Fruit fly (Drosophila melanogaster) whole organism, embryonic: ENCODE measurements around the gene Herc4.
A peak's percentile ranks its signal among the peaks of the same experiment; 100 is the strongest.

Source experiments
- CG10147 ChIP-seq: fragments of 200-800 bp; sonication (Bioruptor generic); optimal IDR thresholded peaks from 2 replicates; lab custom pipeline; 2019; ENCODE audit warnings: missing biosample characterization, mild to moderate bottlenecking, missing genetic modification characterization, moderate library complexity
- CG10267 ChIP-seq: fragments of 200-800 bp; sonication (Bioruptor generic); optimal IDR thresholded peaks from 2 replicates; lab custom pipeline; 2018; ENCODE audit warnings: missing biosample characterization, mild to moderate bottlenecking, missing genetic modification characterization, moderate library complexity
- CG10565 ChIP-seq: fragments of 200-800 bp; sonication (Bioruptor generic); optimal IDR thresholded peaks from 3 replicates; lab custom pipeline; 2016; ENCODE audit warnings: missing biosample characterization, mild to moderate bottlenecking, missing genetic modification characterization
- CG10959 ChIP-seq: fragments of 200-800 bp; sonication (Bioruptor generic); IDR thresholded peaks from 2 replicates; pipeline ENCODE4 v1.3.6; 2022; ENCODE audit warnings: missing biosample characterization, missing genetic modification characterization
- CG11247 ChIP-seq: fragments of 200-800 bp; sonication (Bioruptor generic); IDR thresholded peaks from 2 replicates; pipeline ENCODE4 v1.3.6; 2022; ENCODE audit warnings: missing biosample characterization, missing genetic modification characterization
- CG11456 ChIP-seq: fragments of 200-800 bp; sonication (Bioruptor generic); IDR thresholded peaks from 3 replicates; pipeline ENCODE4 v1.3.6; 2022; ENCODE audit warnings: missing biosample characterization, missing genetic modification characterization
- CG11560 ChIP-seq: fragments of 200-800 bp; sonication (Bioruptor generic); IDR thresholded peaks from 3 replicates; pipeline ENCODE4 v1.3.6; 2022; ENCODE audit warnings: missing biosample characterization, missing genetic modification characterization
- CG13424 ChIP-seq: fragments of 200-800 bp; sonication (Bioruptor generic); optimal IDR thresholded peaks from 2 replicates; lab custom pipeline; 2019; ENCODE audit warnings: missing biosample characterization, mild to moderate bottlenecking, missing genetic modification characterization, moderate library complexity
- CG13894 ChIP-seq: fragments of 200-800 bp; sonication (Bioruptor generic); optimal IDR thresholded peaks from 3 replicates; lab custom pipeline; 2018; ENCODE audit warnings: missing biosample characterization, mild to moderate bottlenecking, missing genetic modification characterization, moderate library complexity
- CG17612 ChIP-seq: fragments of 200-800 bp; sonication (Bioruptor generic); IDR thresholded peaks from 2 replicates; pipeline ENCODE4 v1.3.6; 2022; ENCODE audit warnings: missing biosample characterization, missing genetic modification characterization
- CG17802 ChIP-seq: fragments of 200-800 bp; sonication (Bioruptor generic); optimal IDR thresholded peaks from 2 replicates; lab custom pipeline; 2018; ENCODE audit warnings: missing biosample characterization, mild to moderate bottlenecking, missing genetic modification characterization, moderate library complexity
- CG18262 ChIP-seq: fragments of 200-800 bp; optimal IDR thresholded peaks from 3 replicates; lab custom pipeline; 2019; ENCODE audit warnings: missing biosample characterization, mild to moderate bottlenecking, missing genetic modification characterization, moderate library complexity
- CG30403 ChIP-seq: fragments of 200-800 bp; sonication (Bioruptor generic); optimal IDR thresholded peaks from 3 replicates; lab custom pipeline; 2016; ENCODE audit warnings: missing biosample characterization, missing genetic modification characterization
- CG32767 ChIP-seq: fragments of 200-800 bp; sonication (Bioruptor generic); IDR thresholded peaks from 2 replicates; pipeline ENCODE4 v1.3.6; 2022; ENCODE audit warnings: missing biosample characterization, missing genetic modification characterization
- CG3281 ChIP-seq: fragments of 200-800 bp; sonication (Bioruptor generic); optimal IDR thresholded peaks from 3 replicates; lab custom pipeline; 2017; ENCODE audit warnings: missing biosample characterization, mild to moderate bottlenecking, missing genetic modification characterization
- CG33213 ChIP-seq: fragments of 200-800 bp; sonication (Bioruptor generic); optimal IDR thresholded peaks from 3 replicates; lab custom pipeline; 2016; ENCODE audit warnings: missing biosample characterization, missing genetic modification characterization
- CG4424 ChIP-seq: fragments of 200-800 bp; sonication (Bioruptor generic); optimal IDR thresholded peaks from 3 replicates; lab custom pipeline; 2016; ENCODE audit warnings: missing biosample characterization, missing genetic modification characterization
- CG6272 ChIP-seq: fragments of 200-800 bp; sonication (Bioruptor generic); IDR thresholded peaks from 2 replicates; pipeline ENCODE4 v1.3.6; 2022; ENCODE audit warnings: missing biosample characterization, missing genetic modification characterization
- CG6683 ChIP-seq: fragments of 200-800 bp; sonication (Bioruptor generic); optimal IDR thresholded peaks from 2 replicates; lab custom pipeline; 2017; ENCODE audit warnings: missing biosample characterization, mild to moderate bottlenecking, missing genetic modification characterization, missing genetic modification reagents
- CG8478 ChIP-seq: fragments of >200 bp; optimal IDR thresholded peaks from 2 replicates; lab custom pipeline; 2018
- CoRest ChIP-seq: fragments of 200-800 bp; sonication (Bioruptor generic); optimal IDR thresholded peaks from 3 replicates; lab custom pipeline; 2018; ENCODE audit warnings: missing biosample characterization, mild to moderate bottlenecking, missing genetic modification characterization, moderate library complexity
- Dfd ChIP-seq, 2 experiments: fragments of >200 bp; optimal IDR thresholded peaks; 2 replicates each; lab custom pipeline; 2017; ENCODE audit warnings: missing biosample characterization in 2 of 2, missing genetic modification characterization in 2 of 2
- Ets65A ChIP-seq: fragments of 200-800 bp; sonication (Bioruptor generic); peaks from one replicate; lab custom pipeline; 2016; ENCODE audit warnings: missing biosample characterization, missing genetic modification characterization
- HLHmδ ChIP-seq: fragments of 200-800 bp; sonication (Bioruptor generic); optimal IDR thresholded peaks from 2 replicates; lab custom pipeline; 2018; ENCODE audit warnings: missing biosample characterization, mild to moderate bottlenecking, missing genetic modification characterization, moderate library complexity
- HmgD ChIP-seq: fragments of 200-800 bp; sonication (Bioruptor generic); optimal IDR thresholded peaks from 3 replicates; lab custom pipeline; 2016; ENCODE audit warnings: missing biosample characterization, missing genetic modification characterization
- Med ChIP-seq: fragments of 200-800 bp; sonication (Bioruptor generic); peaks from one replicate; lab custom pipeline; 2016; ENCODE audit warnings: missing biosample characterization, missing genetic modification characterization, mild to moderate bottlenecking, inconsistent platforms, moderate library complexity
- Mrtf ChIP-seq: fragments of 200-800 bp; sonication (Bioruptor generic); IDR thresholded peaks from 3 replicates; pipeline ENCODE4 v1.3.6; 2022; ENCODE audit warnings: missing biosample characterization, missing genetic modification characterization
- PHDP ChIP-seq: fragments of 200-800 bp; sonication (Bioruptor generic); optimal IDR thresholded peaks from 3 replicates; lab custom pipeline; 2018; ENCODE audit warnings: missing biosample characterization, mild to moderate bottlenecking, missing genetic modification characterization, moderate library complexity
- Sry-β ChIP-seq: fragments of 200-800 bp; sonication (Bioruptor generic); optimal IDR thresholded peaks from 2 replicates; lab custom pipeline; 2018; ENCODE audit warnings: missing biosample characterization, mild to moderate bottlenecking, missing genetic modification characterization, moderate library complexity
- Sry-δ ChIP-seq: fragments of 200-800 bp; sonication (Bioruptor generic); optimal IDR thresholded peaks from 2 replicates; lab custom pipeline; 2016; ENCODE audit warnings: missing biosample characterization, missing genetic modification characterization
- Taf1 ChIP-seq: fragments of 200-800 bp; sonication (Bioruptor generic); IDR thresholded peaks from 2 replicates; pipeline ENCODE4 v1.3.6; 2022; ENCODE audit warnings: missing biosample characterization, missing genetic modification characterization
- Trl ChIP-seq, 3 experiments: fragments of >200 bp in 2 of 3; fragments of 200-800 bp in 1 of 3; sonication (Bioruptor generic) in 1 of 3; optimal IDR thresholded peaks; 2 replicates in 1 of 3; 3 replicates in 2 of 3; lab custom pipeline; 2016 to 2017; ENCODE audit warnings: missing biosample characterization in 1 of 3, missing genetic modification characterization in 1 of 3
- bigmax ChIP-seq: fragments of 200-800 bp; sonication (Bioruptor generic); optimal IDR thresholded peaks from 2 replicates; lab custom pipeline; 2018; ENCODE audit warnings: missing biosample characterization, mild to moderate bottlenecking, missing genetic modification characterization
- bowl ChIP-seq: fragments of 200-800 bp; sonication (Bioruptor generic); IDR thresholded peaks from 2 replicates; pipeline ENCODE4 v1.3.6; 2022; ENCODE audit warnings: missing biosample characterization, missing genetic modification characterization
- chif ChIP-seq, 2 experiments: fragments of 200-800 bp; sonication (Bioruptor generic); optimal IDR thresholded peaks; 3 replicates each; lab custom pipeline; 2016; ENCODE audit warnings: missing biosample characterization in 2 of 2, missing genetic modification characterization in 2 of 2
- crc ChIP-seq: fragments of 200-800 bp; sonication (Bioruptor generic); optimal IDR thresholded peaks from 2 replicates; lab custom pipeline; 2016; ENCODE audit warnings: missing biosample characterization, missing genetic modification characterization
- croc ChIP-seq: fragments of 200-800 bp; sonication (Bioruptor generic); conservative IDR thresholded peaks from 3 replicates; pipeline ENCODE4 v1.3.6; 2022; ENCODE audit warnings: missing biosample characterization, missing genetic modification characterization
- fd64A ChIP-seq: fragments of 200-800 bp; sonication (Bioruptor generic); optimal IDR thresholded peaks from 3 replicates; lab custom pipeline; 2018; ENCODE audit warnings: missing biosample characterization, mild to moderate bottlenecking, missing genetic modification characterization
- fru ChIP-seq: fragments of >200 bp; optimal IDR thresholded peaks from 2 replicates; lab custom pipeline; 2017
- gce ChIP-seq: fragments of 200-800 bp; sonication (Bioruptor generic); IDR thresholded peaks from 3 replicates; pipeline ENCODE4 v1.3.6; 2022; ENCODE audit warnings: missing biosample characterization, missing genetic modification characterization
- gfzf ChIP-seq: fragments of 200-800 bp; sonication (Bioruptor generic); optimal IDR thresholded peaks from 2 replicates; lab custom pipeline; 2016; ENCODE audit warnings: missing biosample characterization, mild to moderate bottlenecking, missing genetic modification characterization, moderate library complexity
- jing ChIP-seq: fragments of 200-800 bp; sonication (Bioruptor generic); optimal IDR thresholded peaks from 2 replicates; lab custom pipeline; 2018; ENCODE audit warnings: missing biosample characterization, mild to moderate bottlenecking, missing genetic modification characterization
- lmd ChIP-seq: fragments of 200-800 bp; sonication (Bioruptor generic); IDR thresholded peaks from 2 replicates; pipeline ENCODE4 v1.3.6; 2022; ENCODE audit warnings: missing biosample characterization, missing genetic modification characterization
- lola ChIP-seq, 3 experiments: fragments of >200 bp in 2 of 3; fragments of 200-800 bp in 1 of 3; sonication (Bioruptor generic) in 1 of 3; optimal IDR thresholded peaks; 2 replicates each; lab custom pipeline; 2017 to 2019; ENCODE audit warnings: missing biosample characterization in 3 of 3, missing genetic modification characterization in 3 of 3, mild to moderate bottlenecking in 1 of 3, moderate library complexity in 1 of 3
- luna ChIP-seq: fragments of 200-800 bp; sonication (Bioruptor generic); optimal IDR thresholded peaks from 2 replicates; lab custom pipeline; 2016; ENCODE audit warnings: missing biosample characterization, missing genetic modification characterization
- org-1 ChIP-seq: fragments of 200-800 bp; sonication (Bioruptor generic); optimal IDR thresholded peaks from 2 replicates; lab custom pipeline; 2017; ENCODE audit warnings: missing biosample characterization, missing genetic modification characterization
- otp ChIP-seq: fragments of 200-800 bp; sonication (Bioruptor generic); IDR thresholded peaks from 3 replicates; pipeline ENCODE4, ENCODE4 v1.3.6; 2022; ENCODE audit warnings: missing biosample characterization, missing genetic modification characterization
- pnt ChIP-seq: fragments of 200-800 bp; sonication (Bioruptor generic); optimal IDR thresholded peaks from 3 replicates; lab custom pipeline; 2016; ENCODE audit warnings: missing biosample characterization, missing genetic modification characterization
- pros ChIP-seq: fragments of 200-800 bp; sonication (Bioruptor generic); optimal IDR thresholded peaks from 3 replicates; lab custom pipeline; 2019; ENCODE audit warnings: missing biosample characterization, mild to moderate bottlenecking, missing genetic modification characterization, moderate library complexity
- ssp ChIP-seq: fragments of 200-800 bp; sonication (Bioruptor generic); IDR thresholded peaks from 2 replicates; pipeline ENCODE4 v1.3.6; 2022; ENCODE audit warnings: missing biosample characterization, missing genetic modification characterization
- tgo ChIP-seq: fragments of 200-800 bp; sonication (Bioruptor generic); IDR thresholded peaks from 3 replicates; pipeline ENCODE4 v1.3.6; 2022; ENCODE audit warnings: missing biosample characterization, missing genetic modification characterization

Gene Herc4

DNA sequence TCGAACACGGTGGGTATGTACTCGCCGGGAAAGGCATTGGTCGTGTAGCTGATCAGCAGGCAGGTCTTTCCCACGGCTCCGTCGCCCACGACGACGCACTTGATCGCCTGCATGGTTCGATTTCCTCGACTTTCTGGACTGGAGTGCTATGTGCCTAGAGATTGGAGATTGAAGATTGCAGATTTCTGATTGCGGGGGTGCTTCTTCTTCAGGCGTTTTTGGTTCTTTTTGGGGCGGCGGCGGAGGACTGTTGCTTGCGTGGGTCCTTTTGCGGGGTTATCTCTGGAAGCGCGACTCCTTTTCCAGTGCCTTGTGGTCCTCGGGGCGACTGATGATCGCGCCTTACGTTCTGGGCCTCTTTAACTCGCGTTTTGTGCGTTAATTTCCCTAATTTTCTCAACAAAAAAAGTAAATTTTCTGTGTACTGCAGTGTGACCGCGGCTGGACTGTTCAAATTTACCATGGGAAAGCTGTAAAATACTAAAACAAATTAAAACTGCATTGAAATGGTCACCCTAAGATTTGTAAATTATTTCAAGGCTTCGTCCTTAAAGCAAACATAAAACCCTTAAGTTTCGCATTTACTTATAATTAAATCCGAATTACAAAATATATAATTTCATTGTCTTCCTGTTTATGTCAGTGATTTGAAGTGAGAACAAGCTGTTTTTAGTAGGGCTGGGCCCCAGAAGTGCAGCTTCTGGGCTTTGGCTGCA lies 11.1 kb upstream of the Herc4 start, which contains the start of the genes Rac1 and Acat2 (continued):
- TF ChIP-seq HmgD (GFP tag; lab: Kevin White, UChicago) (no peak), bigmax (GFP tag; lab: Kevin White, UChicago) (no peak), CG13894 (tag; lab: Kevin White, UChicago) (no peak), pnt (GFP tag; lab: Kevin White, UChicago) (no peak), Sry-δ (GFP tag; lab: Kevin White, UChicago) (peak; percentile 41), lmd (no peak), CG11560 (tag; lab: Robert Waterston, UW) (no peak), CG3281 (GFP tag; lab: Kevin White, UChicago) (no peak), otp (GFP tag; lab: Robert Waterston, UW) (no peak), croc (GFP tag; lab: Robert Waterston, UW) (no peak), CG6683 (GFP tag; lab: Kevin White, UChicago) (no peak), CG32767 (GFP tag; lab: Robert Waterston, UW) (no peak), CG10959 (no peak), gce (GFP tag; lab: Robert Waterston, UW) (no peak), crc (GFP tag; lab: Kevin White, UChicago) (no peak), HLHmδ (GFP tag; lab: Kevin White, UChicago) (no peak), CG10147 (no peak), pros (GFP tag; lab: Kevin White, UChicago) (no peak), CG11456 (GFP tag; lab: Robert Waterston, UW) (no peak), Mrtf (GFP tag; lab: Robert Waterston, UW) (no peak), Ets65A (GFP tag; lab: Kevin White, UChicago) (no peak), CG11247 (GFP tag; lab: Robert Waterston, UW) (no peak), PHDP (tag; lab: Kevin White, UChicago) (no peak), lola (GFP tag; optimal IDR thresholded peaks at IDR 0.05; lab: Kevin White, UChicago) (peak in 1 of 3 experiments; percentile 9), CoRest (tag; lab: Kevin White, UChicago) (peak; percentile 65), fru (lab: Kevin White, UChicago) (no peak), CG30403 (GFP tag; lab: Kevin White, UChicago) (no peak), bowl (GFP tag; lab: Robert Waterston, UW) (no peak), CG4424 (GFP tag; lab: Kevin White, UChicago) (no peak), CG6272 (GFP tag; lab: Robert Waterston, UW) (no peak), CG10565 (GFP tag; lab: Kevin White, UChicago) (no peak), luna (GFP tag; lab: Kevin White, UChicago) (no peak), tgo (GFP tag; lab: Robert Waterston, UW) (no peak), fd64A (GFP tag; lab: Kevin White, UChicago) (no peak), CG17612 (no peak), org-1 (GFP tag; lab: Kevin White, UChicago) (no peak), Trl (optimal IDR thresholded peaks at IDR 0.05; lab: Kevin White, UChicago) (no peak), Trl (GFP tag; optimal IDR thresholded peaks at IDR 0.05; lab: Kevin White, UChicago) (no peak), CG33213 (GFP tag; lab: Kevin White, UChicago) (peak; percentile 7), ssp (GFP tag; lab: Robert Waterston, UW) (peak; percentile 93), Sry-β (no peak), chif (GFP tag; optimal IDR thresholded peaks at IDR 0.05; lab: Kevin White, UChicago) (peak in 1 of 2 experiments; percentile 12), CG8478 (lab: Kevin White, UChicago) (no peak), Med (GFP tag; lab: Kevin White, UChicago) (peak; percentile 62), Taf1 (GFP tag; lab: Robert Waterston, UW) (no peak), CG18262 (tag; lab: Kevin White, UChicago) (peak; percentile 16), gfzf (GFP tag; lab: Kevin White, UChicago) (peak; percentile 94), Dfd (GFP tag; optimal IDR thresholded peaks at IDR 0.05; lab: Kevin White, UChicago) (no peak), CG17802 (tag; lab: Kevin White, UChicago) (peak; percentile 33), jing (GFP tag; lab: Kevin White, UChicago) (no peak), CG10267 (tag; lab: Kevin White, UChicago) (peak; percentile 50), CG13424 (tag; lab: Kevin White, UChicago) (no peak)
